Worm (Caenorhabditis elegans) whole organism, L1 larva: ENCODE results near the gene C34D4.10.

Experiments
- F16B12.6 ChIP-seq: fragments of 150-350 bp; optimal IDR thresholded peaks from 2 replicates; lab custom pipeline; 2014; ENCODE audit warnings: missing biosample characterization, missing genetic modification characterization
- aly-2 ChIP-seq: fragments of 150-350 bp; optimal IDR thresholded peaks from 2 replicates; lab custom pipeline; 2014; ENCODE audit warnings: missing biosample characterization, missing genetic modification characterization
- nhr-12 ChIP-seq: sonication (generic microtip); optimal IDR thresholded peaks from 2 replicates; lab custom pipeline; 2017; ENCODE audit warnings: missing biosample characterization, missing genetic modification characterization
- nhr-47 ChIP-seq: sonication (generic microtip); optimal IDR thresholded peaks from 2 replicates; lab custom pipeline; 2016; ENCODE audit warnings: mild to moderate bottlenecking, missing genetic modification characterization, moderate library complexity, missing compliant biosample characterization
- snpc-4 ChIP-seq: fragments of 150-350 bp; optimal IDR thresholded peaks from 2 replicates; lab custom pipeline; 2014; ENCODE audit warnings: missing biosample characterization, missing genetic modification characterization
- tbx-2 ChIP-seq: sonication (generic microtip); optimal IDR thresholded peaks from 2 replicates; lab custom pipeline; 2016; ENCODE audit warnings: missing genetic modification characterization, missing compliant biosample characterization
- ztf-11 ChIP-seq, 2 experiments: sonication (generic microtip); optimal IDR thresholded peaks; 2 replicates each; lab custom pipeline; 2016 to 2017; ENCODE audit warnings: missing genetic modification characterization in 2 of 2, missing biosample characterization in 1 of 2, missing compliant biosample characterization in 1 of 2

DNA sequence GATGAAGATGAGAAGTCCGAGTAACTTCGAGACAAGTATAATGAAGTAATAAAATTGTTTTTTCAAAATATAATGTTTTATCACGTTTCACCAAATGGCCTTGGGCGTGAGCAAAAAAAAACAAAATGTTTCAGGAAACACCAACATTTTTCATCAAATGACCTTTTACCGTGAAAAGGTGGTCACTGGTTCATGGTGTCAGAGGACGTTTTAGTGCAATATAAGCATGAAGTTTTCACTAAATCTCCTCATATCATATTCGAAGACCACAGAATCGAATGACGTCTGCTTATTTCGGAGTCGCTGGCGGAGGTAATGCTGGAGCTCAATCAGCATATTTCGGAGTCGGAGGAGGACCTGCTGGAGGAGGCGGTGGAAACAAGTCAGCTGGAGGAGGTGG, 9.9 kb downstream of the C34D4.10 start, which contains the start of the genes ZC477.7 and ssq-3:
- TF ChIP-seq ztf-11 (tag; optimal IDR thresholded peaks at IDR 0.05; lab: Kevin White, UChicago) (no peak), aly-2 (tag; lab: Kevin White, UChicago) (no peak), F16B12.6 (tag; lab: Kevin White, UChicago) (no peak), snpc-4 (tag; lab: Kevin White, UChicago) (no peak), tbx-2 (tag; lab: Kevin White, UChicago) (no peak), nhr-47 (no peak), nhr-12 (tag; lab: Kevin White, UChicago) (no peak)
